Fruit fly (Drosophila melanogaster): ENCODE data around the gene RpS10a.
A peak's percentile ranks its signal among the peaks of the same experiment; 100 is the strongest.

RpS10a gene

DNA sequence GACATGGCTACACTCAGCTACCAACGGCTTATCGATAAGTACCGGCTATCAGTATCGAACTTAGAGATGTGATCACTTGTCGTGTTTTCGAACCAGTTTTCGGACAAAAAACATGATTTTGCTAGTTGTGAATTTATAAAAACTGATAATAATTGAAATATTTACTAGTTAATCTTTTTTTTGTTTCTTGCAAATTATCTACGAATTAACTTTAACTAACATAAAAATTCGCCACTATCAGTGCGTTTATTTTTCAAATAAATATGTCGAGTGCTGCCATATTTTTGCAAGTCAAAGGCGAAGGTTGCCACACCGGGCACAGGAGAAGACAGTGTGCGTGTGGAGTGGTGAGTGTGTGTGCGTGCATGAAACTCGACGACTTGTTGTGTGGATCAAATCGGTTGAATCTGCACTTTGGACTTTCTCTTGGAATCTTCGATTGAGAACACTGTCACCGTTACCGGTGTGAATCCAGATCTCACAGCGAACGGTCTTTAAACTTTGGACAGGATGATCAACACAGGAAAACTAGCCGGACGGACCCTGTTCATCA, 24.7 kb downstream of the RpS10a start, which contains the start of gene Hsdl2 (continued):
- peak in 1 of 2 experiments; percentile 29 for TF ChIP-seq dpn (GFP tag; optimal IDR thresholded peaks at IDR 0.05)
- no peak for TF ChIP-seq D19B (GFP tag; optimal IDR thresholded peaks at IDR 0.05)
- peak; percentile 65; the same call in 2 of the 3 replicates for TF ChIP-seq Opbp (GFP tag; IDR thresholded peaks at IDR 0.05; ENCODE audit: partially characterized antibody)
- TF ChIP-seq pzg (GFP tag; optimal IDR thresholded peaks at IDR 0.05): peak; percentile 71
- no peak for TF ChIP-seq Poxn (GFP tag; IDR thresholded peaks at IDR 0.05)
- TF ChIP-seq CG14667 (GFP tag; IDR thresholded peaks at IDR 0.05): peak; percentile 21; the same call in 1 of the 2 replicates
- TF ChIP-seq Xrp1 (GFP tag; IDR thresholded peaks at IDR 0.05): no peak
- peak; percentile 78 for TF ChIP-seq Dref (GFP tag; IDR thresholded peaks at IDR 0.05)
- no peak for TF ChIP-seq CG2202 (tag; optimal IDR thresholded peaks at IDR 0.05)
- peak; percentile 34 for TF ChIP-seq CG10267 (tag; optimal IDR thresholded peaks at IDR 0.05)
- TF ChIP-seq Stat92E (GFP tag; optimal IDR thresholded peaks at IDR 0.05): no peak
- peak; percentile 55 for TF ChIP-seq phol (tag; optimal IDR thresholded peaks at IDR 0.05)
- peak; percentile 67 for TF ChIP-seq CG12659 (GFP tag; optimal IDR thresholded peaks at IDR 0.05)
- TF ChIP-seq nmo (GFP tag; optimal IDR thresholded peaks at IDR 0.05): peak; percentile 38
- peak; percentile 72 for TF ChIP-seq Scr (GFP tag; IDR thresholded peaks at IDR 0.05; ENCODE audit: partially characterized antibody)
- TF ChIP-seq trem (tag; optimal IDR thresholded peaks at IDR 0.05): peak; percentile 57
- no peak for TF ChIP-seq pan (optimal IDR thresholded peaks at IDR 0.05)
- TF ChIP-seq pan (GFP tag; optimal IDR thresholded peaks at IDR 0.05 in 1 of 2, IDR thresholded peaks at IDR 0.05 in 1 of 2): peak in 1 of 2 experiments; percentile 54
- peak; percentile 6 for TF ChIP-seq CG16863 (GFP tag; optimal IDR thresholded peaks at IDR 0.05)
- TF ChIP-seq Ravus (GFP tag; IDR thresholded peaks at IDR 0.05): no peak
- TF ChIP-seq wdn (GFP tag; IDR thresholded peaks at IDR 0.05): no peak
- peak; percentile 7 for TF ChIP-seq gcm2 (GFP tag; optimal IDR thresholded peaks at IDR 0.05)
- TF ChIP-seq Max (GFP tag; optimal IDR thresholded peaks at IDR 0.05): peak; percentile 51
- TF ChIP-seq Bgb (GFP tag; IDR thresholded peaks at IDR 0.05; ENCODE audit: partially characterized antibody): peak; percentile 64
- peak in 1 of 2 experiments; percentile 1 for TF ChIP-seq chif (GFP tag; optimal IDR thresholded peaks at IDR 0.05)
- TF ChIP-seq Hand (GFP tag; optimal IDR thresholded peaks at IDR 0.05): no peak
- TF ChIP-seq vfl (GFP tag; optimal IDR thresholded peaks at IDR 0.05): peak; percentile 27
- no peak for TF ChIP-seq CG12071 (GFP tag; optimal IDR thresholded peaks at IDR 0.05)
- TF ChIP-seq Meics (GFP tag; optimal IDR thresholded peaks at IDR 0.05): peak; percentile 96
- TF ChIP-seq sna (GFP tag; IDR thresholded peaks at IDR 0.05; ENCODE audit: partially characterized antibody): peak; percentile 68
- no peak for TF ChIP-seq ci (GFP tag; IDR thresholded peaks at IDR 0.05)
- peak; percentile 32 for TF ChIP-seq dm (GFP tag; optimal IDR thresholded peaks at IDR 0.05)
- no peak for TF ChIP-seq D (optimal IDR thresholded peaks at IDR 0.05)
- no peak for TF ChIP-seq D (GFP tag; optimal IDR thresholded peaks at IDR 0.05)
- TF ChIP-seq CG8944 (GFP tag; optimal IDR thresholded peaks at IDR 0.05): peak; percentile 4
- peak; percentile 7 for TF ChIP-seq mam (GFP tag; optimal IDR thresholded peaks at IDR 0.05)
- no peak for TF ChIP-seq run (tag; optimal IDR thresholded peaks at IDR 0.05)
- TF ChIP-seq jumu (GFP tag; optimal IDR thresholded peaks at IDR 0.05): peak; percentile 17
- TF ChIP-seq NfI (GFP tag; optimal IDR thresholded peaks at IDR 0.05): peak; percentile 15
- TF ChIP-seq Aef1 (GFP tag; IDR thresholded peaks at IDR 0.05): peak; percentile 54
- peak; percentile 23 for TF ChIP-seq CG4820 (GFP tag; optimal IDR thresholded peaks at IDR 0.05)
- no peak for TF ChIP-seq Deaf1 (tag; optimal IDR thresholded peaks at IDR 0.05)
- TF ChIP-seq CG10321 (GFP tag; IDR thresholded peaks at IDR 0.05): no peak
- TF ChIP-seq tgo (GFP tag; IDR thresholded peaks at IDR 0.05): peak; percentile 48; the same call in 2 of the 3 replicates
- peak; percentile 45 for TF ChIP-seq CG5180 (GFP tag; optimal IDR thresholded peaks at IDR 0.05)
- no peak for TF ChIP-seq prd (optimal IDR thresholded peaks at IDR 0.05)
- TF ChIP-seq prd (GFP tag; IDR thresholded peaks at IDR 0.05): peak; percentile 70
- TF ChIP-seq HLH4C (GFP tag; IDR thresholded peaks at IDR 0.05; ENCODE audit: partially characterized antibody): peak; percentile 85
- TF ChIP-seq bab2 (GFP tag; optimal IDR thresholded peaks at IDR 0.05): peak; percentile 2
- TF ChIP-seq CG12104 (GFP tag; optimal IDR thresholded peaks at IDR 0.05): peak; percentile 37
